Worm (Caenorhabditis elegans) whole organism, late embryonic: Measurements from ENCODE around the gene F12D9.2.

Experiments
- F13H6.1 ChIP-seq: sonication (generic microtip); optimal IDR thresholded peaks from 2 replicates; lab custom pipeline; 2016; ENCODE audit warnings: missing genetic modification characterization, missing compliant biosample characterization
- ceh-14 ChIP-seq: sonication (generic microtip); optimal IDR thresholded peaks from 2 replicates; lab custom pipeline; 2016; ENCODE audit warnings: missing genotype, missing genetic modification characterization, missing compliant biosample characterization
- ceh-31 ChIP-seq: sonication (generic microtip); optimal IDR thresholded peaks from 2 replicates; lab custom pipeline; 2016; ENCODE audit warnings: missing genetic modification characterization, missing compliant biosample characterization
- eyg-1 ChIP-seq: sonication (generic microtip); optimal IDR thresholded peaks from 2 replicates; lab custom pipeline; 2016; ENCODE audit warnings: missing genotype, missing genetic modification characterization, missing compliant biosample characterization
- hlh-30 ChIP-seq: sonication (generic microtip); optimal IDR thresholded peaks from 2 replicates; lab custom pipeline; 2017; ENCODE audit warnings: antibody characterized with exemption, missing genetic modification characterization, missing compliant biosample characterization; ENCODE audit not compliant: insufficient read depth
- hlh-6 ChIP-seq: sonication (generic microtip); optimal IDR thresholded peaks from 2 replicates; lab custom pipeline; 2016; ENCODE audit warnings: missing genotype, missing genetic modification characterization, missing compliant biosample characterization
- odd-2 ChIP-seq: sonication (generic microtip); optimal IDR thresholded peaks from 2 replicates; lab custom pipeline; 2017; ENCODE audit warnings: antibody characterized with exemption, mild to moderate bottlenecking, missing genetic modification characterization, missing compliant biosample characterization
- pha-4 ChIP-seq: fragments of 150-350 bp; optimal IDR thresholded peaks from 2 replicates; lab custom pipeline; 2018; ENCODE audit warnings: missing biosample characterization, missing genetic modification reagents, missing genetic modification characterization
- unc-86 ChIP-seq: sonication (generic microtip); optimal IDR thresholded peaks from 2 replicates; lab custom pipeline; 2016; ENCODE audit warnings: missing genetic modification characterization, missing compliant biosample characterization

DNA sequence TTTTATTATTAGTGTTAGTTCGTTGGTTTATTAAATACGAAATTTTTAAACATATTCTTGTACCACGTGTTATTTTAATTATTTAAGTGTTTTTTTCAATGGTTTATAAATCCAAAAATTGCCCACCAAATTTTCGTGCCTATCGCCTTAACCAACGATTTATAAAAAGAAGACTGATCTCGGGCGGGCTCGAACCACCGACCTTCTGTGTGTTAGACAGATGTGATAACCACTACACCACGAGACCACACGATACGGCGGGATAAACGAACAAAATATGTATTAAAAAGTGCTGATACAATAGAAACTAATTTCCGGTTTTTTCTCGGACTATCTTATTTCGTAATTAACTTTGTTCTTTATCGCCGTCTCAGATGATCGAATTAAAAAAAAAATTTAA lies 3.6 kb upstream of the F12D9.2 start:
- TF ChIP-seq unc-86 (tag; lab: Kevin White, UChicago) (no peak), ceh-14 (tag; lab: Kevin White, UChicago) (no peak), pha-4 (tag; lab: Kevin White, UChicago) (no peak), hlh-6 (tag; lab: Kevin White, UChicago) (no peak), eyg-1 (tag; lab: Kevin White, UChicago) (no peak), ceh-31 (tag; lab: Kevin White, UChicago) (no peak), hlh-30 (tag; lab: Kevin White, UChicago) (no peak), F13H6.1 (tag; lab: Kevin White, UChicago) (no peak), odd-2 (no peak)
